Fruit fly (Drosophila melanogaster): ENCODE measurements around the gene CG1421.

- no peak for TF ChIP-seq psq (optimal IDR thresholded peaks at IDR 0.05)
- no peak for TF ChIP-seq h (optimal IDR thresholded peaks at IDR 0.05)
- no peak for TF ChIP-seq Sin3A (optimal IDR thresholded peaks at IDR 0.05)
- no peak for TF ChIP-seq insv (optimal IDR thresholded peaks at IDR 0.05)
- TF ChIP-seq ttk (optimal IDR thresholded peaks at IDR 0.05): no peak
Observed at dm6 chr2L:21853416-21853815, 49.4 kb upstream of the CG1421 start.
